Fruit fly (Drosophila melanogaster) whole organism, prepupa: ENCODE results near the gene CG14298.

ENCODE experiments used
- CG16779 ChIP-seq: fragments of 200-800 bp; sonication (Bioruptor generic); optimal IDR thresholded peaks from 3 replicates; lab custom pipeline; 2017; ENCODE audit warnings: missing biosample characterization, mild to moderate bottlenecking, missing genetic modification characterization
- CG3919 ChIP-seq: fragments of 200-800 bp; sonication (Bioruptor generic); optimal IDR thresholded peaks from 3 replicates; lab custom pipeline; 2016; ENCODE audit warnings: missing biosample characterization, missing genetic modification characterization
- CG6792 ChIP-seq: fragments of 200-800 bp; sonication (Bioruptor generic); optimal IDR thresholded peaks from 3 replicates; lab custom pipeline; 2016; ENCODE audit warnings: missing biosample characterization, missing genetic modification characterization
- CG6808 ChIP-seq: fragments of 200-800 bp; sonication (Bioruptor generic); optimal IDR thresholded peaks from 3 replicates; lab custom pipeline; 2017; ENCODE audit warnings: missing biosample characterization, missing genetic modification characterization, mild to moderate bottlenecking, moderate library complexity, missing genetic modification reagents
- CG7368 ChIP-seq: fragments of 200-800 bp; sonication (Bioruptor generic); optimal IDR thresholded peaks from 3 replicates; lab custom pipeline; 2016; ENCODE audit warnings: missing biosample characterization, missing genetic modification characterization
- CG8632 ChIP-seq: fragments of 200-800 bp; sonication (Bioruptor generic); optimal IDR thresholded peaks from 3 replicates; lab custom pipeline; 2016; ENCODE audit warnings: missing biosample characterization, missing genetic modification characterization
- Hr39 ChIP-seq: fragments of 200-800 bp; sonication (Bioruptor generic); optimal IDR thresholded peaks from 2 replicates; lab custom pipeline; 2016; ENCODE audit warnings: missing biosample characterization, missing genetic modification characterization
- Hr4 ChIP-seq: fragments of 200-800 bp; sonication (Bioruptor generic); optimal IDR thresholded peaks from 3 replicates; lab custom pipeline; 2016; ENCODE audit warnings: missing biosample characterization, missing genetic modification characterization
- Lpt ChIP-seq: fragments of 200-800 bp; sonication (Bioruptor generic); optimal IDR thresholded peaks from 3 replicates; lab custom pipeline; 2016; ENCODE audit warnings: missing biosample characterization, missing genetic modification characterization
- Smox ChIP-seq: fragments of 200-800 bp; sonication (Bioruptor generic); optimal IDR thresholded peaks from 3 replicates; lab custom pipeline; 2016; ENCODE audit warnings: missing biosample characterization, missing genetic modification characterization
- fd59A ChIP-seq: fragments of 200-800 bp; sonication (Bioruptor generic); optimal IDR thresholded peaks from 2 replicates; lab custom pipeline; 2017; ENCODE audit warnings: missing biosample characterization, mild to moderate bottlenecking, missing genetic modification characterization, missing genetic modification reagents
- salr ChIP-seq, 2 experiments: fragments of 200-800 bp; sonication (Bioruptor generic); optimal IDR thresholded peaks; 3 replicates each; lab custom pipeline; 2016 to 2018; ENCODE audit warnings: missing biosample characterization in 2 of 2, missing genetic modification characterization in 2 of 2, mild to moderate bottlenecking in 1 of 2

- no peak for TF ChIP-seq CG7368 (GFP tag; lab: Kevin White, UChicago)
- TF ChIP-seq CG6792 = no peak
- no peak for TF ChIP-seq Lpt (GFP tag; lab: Kevin White, UChicago)
- no peak for TF ChIP-seq salr (GFP tag; optimal IDR thresholded peaks at IDR 0.05; lab: Kevin White, UChicago)
- no peak for TF ChIP-seq fd59A (GFP tag; lab: Kevin White, UChicago)
- TF ChIP-seq CG16779 (tag; lab: Kevin White, UChicago) = no peak
- TF ChIP-seq Smox = no peak
- TF ChIP-seq Hr4 (GFP tag; lab: Kevin White, UChicago) = no peak
- no peak for TF ChIP-seq CG3919
- TF ChIP-seq CG8632 (GFP tag; lab: Kevin White, UChicago) = no peak
- no peak for TF ChIP-seq CG6808 (GFP tag; lab: Kevin White, UChicago)
- TF ChIP-seq Hr39 = no peak
Observed at dm6 chr3R:18918872-18919339, 43.6 kb downstream of the CG14298 start.
